Worm (Caenorhabditis elegans): ENCODE measurements around the gene ZK84.4.

Gene ZK84.4

ce11 chrII:6010544-6010943 lies 1.8 kb upstream of the ZK84.4 start, which contains the start of gene ins-20:
Gene ins-20, plus strand, starts transcription at chrII:6010844.
- TF ChIP-seq nhr-21 (tag; optimal IDR thresholded peaks at IDR 0.05) = no peak
- TF ChIP-seq fos-1 (tag; optimal IDR thresholded peaks at IDR 0.05) = no peak
- TF ChIP-seq unc-39 (tag; optimal IDR thresholded peaks at IDR 0.05) = no peak
- no peak for TF ChIP-seq sem-4 (tag; optimal IDR thresholded peaks at IDR 0.05)
- TF ChIP-seq nhr-77 (tag; optimal IDR thresholded peaks at IDR 0.05) = no peak
- TF ChIP-seq C34F6.9 (tag; optimal IDR thresholded peaks at IDR 0.05) = no peak
- no peak for TF ChIP-seq nhr-129 (tag; optimal IDR thresholded peaks at IDR 0.05)
- no peak for TF ChIP-seq mbf-1 (tag; optimal IDR thresholded peaks at IDR 0.05)
- no peak for TF ChIP-seq egl-27 (tag; optimal IDR thresholded peaks at IDR 0.05)
- TF ChIP-seq R02D3.7 (tag; optimal IDR thresholded peaks at IDR 0.05) = no peak
- TF ChIP-seq nhr-11 (tag; optimal IDR thresholded peaks at IDR 0.05) = no peak
- no peak for TF ChIP-seq alr-1 (tag; optimal IDR thresholded peaks at IDR 0.05)
- no peak for TF ChIP-seq elt-1 (tag; optimal IDR thresholded peaks at IDR 0.05)
- no peak for TF ChIP-seq nhr-237 (tag; optimal IDR thresholded peaks at IDR 0.05)

DNA sequence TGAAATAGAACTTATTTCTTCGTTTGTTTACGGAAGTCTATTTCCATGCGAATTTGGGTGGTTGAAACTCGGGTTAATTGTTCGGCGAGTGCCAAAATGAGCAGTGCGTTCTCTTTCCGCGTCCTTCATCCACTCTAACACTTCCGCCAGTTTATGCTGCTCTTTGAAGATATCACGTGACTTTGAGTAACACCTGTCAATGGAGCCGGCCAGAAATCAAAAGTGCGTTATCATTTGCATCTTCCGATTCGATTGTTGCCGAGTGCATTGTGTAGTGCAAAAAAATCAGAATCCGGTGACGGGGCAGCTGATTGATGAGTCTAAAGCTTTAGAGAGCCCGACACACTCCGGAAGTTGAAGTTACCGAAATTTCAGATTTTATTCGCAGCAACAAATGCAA lies 7.8 kb downstream of the ZK84.4 start:
- no peak for TF ChIP-seq nhr-23 (tag; optimal IDR thresholded peaks at IDR 0.05)
- no peak for TF ChIP-seq ztf-4 (tag; optimal IDR thresholded peaks at IDR 0.05)
- TF ChIP-seq ZK546.5 (tag; optimal IDR thresholded peaks at IDR 0.05) = no peak
- no peak for TF ChIP-seq lin-13 (GFP tag; optimal IDR thresholded peaks at IDR 0.05)
- TF ChIP-seq lsy-2 (tag; optimal IDR thresholded peaks at IDR 0.05) = no peak
- no peak for TF ChIP-seq ztf-1 (GFP tag; conservative IDR thresholded peaks at IDR 0.05)
- TF ChIP-seq nhr-6 (tag; optimal IDR thresholded peaks at IDR 0.05) = no peak
- no peak for TF ChIP-seq C34F6.9 (tag; optimal IDR thresholded peaks at IDR 0.05)

ce11 chrII:6000136-6000535 lies 8.7 kb downstream of the ZK84.4 start, which contains the start of gene ins-6:
Gene ins-6, plus strand, starts transcription at chrII:6000436.
- TF ChIP-seq gmeb-1 (tag; optimal IDR thresholded peaks at IDR 0.05) (no peak), elt-1 (tag; optimal IDR thresholded peaks at IDR 0.05) (no peak), lsy-2 (tag; optimal IDR thresholded peaks at IDR 0.05) (no peak), nhr-21 (tag; optimal IDR thresholded peaks at IDR 0.05) (no peak), F13H6.1 (tag; optimal IDR thresholded peaks at IDR 0.05) (no peak), nhr-25 (tag; optimal IDR thresholded peaks at IDR 0.05) (no peak), R02D3.7 (tag; optimal IDR thresholded peaks at IDR 0.05) (no peak), fos-1 (tag; optimal IDR thresholded peaks at IDR 0.05) (no peak), lin-13 (GFP tag; optimal IDR thresholded peaks at IDR 0.05) (no peak), mdl-1 (tag; optimal IDR thresholded peaks at IDR 0.05) (no peak), nhr-11 (tag; optimal IDR thresholded peaks at IDR 0.05) (no peak), peb-1 (tag; optimal IDR thresholded peaks at IDR 0.05) (no peak), lin-39 (tag; optimal IDR thresholded peaks at IDR 0.05) (no peak)

DNA sequence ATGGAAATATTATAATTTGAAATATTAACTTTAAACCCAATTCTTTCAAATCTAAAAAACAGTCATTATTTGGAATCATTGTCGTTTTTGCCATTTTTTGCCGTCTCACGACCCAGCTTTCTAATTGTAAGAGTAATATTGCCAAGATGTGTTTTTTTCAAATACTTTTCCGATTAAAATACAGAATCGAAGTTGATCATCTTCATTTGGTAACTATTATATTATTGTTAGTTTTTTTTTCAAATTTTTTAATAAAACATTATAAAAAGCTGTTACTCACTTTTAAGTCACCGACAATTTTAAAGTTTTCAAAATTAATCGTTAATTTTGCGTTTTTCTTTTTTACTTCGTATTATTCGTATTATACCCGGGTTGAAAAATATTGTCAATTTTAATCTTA lies 11.5 kb downstream of the ZK84.4 start, which contains the start of gene ins-5:
Gene ins-5, plus strand, starts transcription at position 301 of the 400 bp plus-strand sequence.
- TF ChIP-seq ama-1 (optimal IDR thresholded peaks at IDR 0.05) (no peak), sma-9 (GFP tag; optimal IDR thresholded peaks at IDR 0.05) (no peak), sma-9 (tag; optimal IDR thresholded peaks at IDR 0.05) (no peak), alr-1 (tag; optimal IDR thresholded peaks at IDR 0.05) (no peak), sem-4 (tag; optimal IDR thresholded peaks at IDR 0.05) (no peak), unc-39 (tag; optimal IDR thresholded peaks at IDR 0.05) (no peak), ZK546.5 (tag; optimal IDR thresholded peaks at IDR 0.05) (no peak), lin-11 (tag; optimal IDR thresholded peaks at IDR 0.05) (no peak), ztf-4 (tag; optimal IDR thresholded peaks at IDR 0.05) (no peak), nhr-21 (tag; optimal IDR thresholded peaks at IDR 0.05) (no peak), gmeb-1 (tag; optimal IDR thresholded peaks at IDR 0.05) (no peak), ztf-11 (tag; optimal IDR thresholded peaks at IDR 0.05) (no peak), crh-2 (tag; optimal IDR thresholded peaks at IDR 0.05) (no peak), unc-55 (GFP tag; optimal IDR thresholded peaks at IDR 0.05) (no peak), nhr-11 (tag; optimal IDR thresholded peaks at IDR 0.05) (no peak), dmd-4 (tag; optimal IDR thresholded peaks at IDR 0.05) (no peak), fos-1 (tag; optimal IDR thresholded peaks at IDR 0.05) (no peak), aly-2 (tag; optimal IDR thresholded peaks at IDR 0.05) (no peak), C34F6.9 (tag; optimal IDR thresholded peaks at IDR 0.05) (no peak)

ce11 chrII:5996066-5996465 lies 12.7 kb downstream of the ZK84.4 start, which contains the start of gene ins-4:
Gene ins-4, plus strand, starts transcription at chrII:5996366.
- TF ChIP-seq ztf-11 (tag; optimal IDR thresholded peaks at IDR 0.05) (no peak), snpc-4 (tag; optimal IDR thresholded peaks at IDR 0.05) (no peak), aly-2 (tag; optimal IDR thresholded peaks at IDR 0.05) (no peak)
